Fruit fly (Drosophila melanogaster): ENCODE results near the gene Rga.
A peak's percentile ranks its signal among the peaks of the same experiment; 100 is the strongest.

Gene Rga

dm6 chr3R:5600361-5601043 is 12.4 kb downstream of the Rga start (continued):
- TF ChIP-seq HmgZ (tag; optimal IDR thresholded peaks at IDR 0.05) (peak; percentile 32), CG9437 (GFP tag; optimal IDR thresholded peaks at IDR 0.05) (no peak), CG2678 (tag; optimal IDR thresholded peaks at IDR 0.05) (peak; percentile 30), CHES-1-like (GFP tag; optimal IDR thresholded peaks at IDR 0.05) (peak; percentile 1), CG18619 (GFP tag; optimal IDR thresholded peaks at IDR 0.05) (no peak), Bgb (GFP tag; IDR thresholded peaks at IDR 0.05; ENCODE audit: partially characterized antibody) (no peak), CG17328 (GFP tag; IDR thresholded peaks at IDR 0.05) (no peak), CG12769 (tag; optimal IDR thresholded peaks at IDR 0.05) (peak; percentile 97), Meics (GFP tag; optimal IDR thresholded peaks at IDR 0.05) (peak; percentile 57), lbe (GFP tag; optimal IDR thresholded peaks at IDR 0.05) (peak; percentile 64), CG6813 (GFP tag; optimal IDR thresholded peaks at IDR 0.05) (no peak), CG8290 (GFP tag; optimal IDR thresholded peaks at IDR 0.05) (no peak), CG8290 (tag; optimal IDR thresholded peaks at IDR 0.05) (peak in 1 of 2 experiments; percentile 75), CG11456 (GFP tag; IDR thresholded peaks at IDR 0.05) (no peak), CG15514 (GFP tag; optimal IDR thresholded peaks at IDR 0.05) (peak; percentile 39), nerfin-1 (tag; optimal IDR thresholded peaks at IDR 0.05) (peak; percentile 78), YL-1 (GFP tag; optimal IDR thresholded peaks at IDR 0.05) (peak; percentile 84), pho (GFP tag; optimal IDR thresholded peaks at IDR 0.05) (no peak), CG10543 (GFP tag; optimal IDR thresholded peaks at IDR 0.05) (peak; percentile 96), MTF-1 (GFP tag; optimal IDR thresholded peaks at IDR 0.05; ENCODE audit: borderline replicate concordance) (peak; percentile 21), B-H2 (GFP tag; optimal IDR thresholded peaks at IDR 0.05) (peak; percentile 79), Hr78 (GFP tag; optimal IDR thresholded peaks at IDR 0.05) (peak in 1 of 2 experiments; percentile 52), CG34376 (GFP tag; optimal IDR thresholded peaks at IDR 0.05) (peak; percentile 84), CG12236 (GFP tag; optimal IDR thresholded peaks at IDR 0.05) (no peak), HLHmδ (GFP tag; optimal IDR thresholded peaks at IDR 0.05) (peak; percentile 89), da (GFP tag; optimal IDR thresholded peaks at IDR 0.05) (no peak), ftz-f1 (GFP tag; optimal IDR thresholded peaks at IDR 0.05) (peak; percentile 78), twi (tag; optimal IDR thresholded peaks at IDR 0.05) (peak; percentile 42), odd (GFP tag; optimal IDR thresholded peaks at IDR 0.05) (peak; percentile 21), Hmr (GFP tag; optimal IDR thresholded peaks at IDR 0.05) (peak; percentile 9), repo (GFP tag; optimal IDR thresholded peaks at IDR 0.05) (no peak), CG13296 (GFP tag; optimal IDR thresholded peaks at IDR 0.05) (peak; percentile 33), wek (GFP tag; optimal IDR thresholded peaks at IDR 0.05) (peak; percentile 58), CG8924 (tag; optimal IDR thresholded peaks at IDR 0.05) (peak; percentile 55), sd (tag; optimal IDR thresholded peaks at IDR 0.05) (peak; percentile 95), HLH3B (GFP tag; IDR thresholded peaks at IDR 0.05) (no peak), CG7745 (tag; optimal IDR thresholded peaks at IDR 0.05) (peak; percentile 20), CG6254 (GFP tag; optimal IDR thresholded peaks at IDR 0.05) (peak; percentile 37), sens (GFP tag) (peak; percentile 71), CG15479 (GFP tag; optimal IDR thresholded peaks at IDR 0.05) (peak; percentile 7), CG18599 (GFP tag; optimal IDR thresholded peaks at IDR 0.05) (peak; percentile 39), TFAM (GFP tag; optimal IDR thresholded peaks at IDR 0.05) (no peak), sens-2 (GFP tag; IDR thresholded peaks at IDR 0.05) (no peak), PHDP (tag; optimal IDR thresholded peaks at IDR 0.05) (peak; percentile 13), bsh (GFP tag; optimal IDR thresholded peaks at IDR 0.05) (peak; percentile 11 to 23), CG31365 (tag; optimal IDR thresholded peaks at IDR 0.05) (no peak), luna (GFP tag; optimal IDR thresholded peaks at IDR 0.05) (peak; percentile 13), prd (optimal IDR thresholded peaks at IDR 0.05) (no peak), prd (GFP tag; IDR thresholded peaks at IDR 0.05) (no peak)

Data from whole organism, embryonic.